Fruit fly (Drosophila melanogaster): ENCODE measurements around the gene Dhdds.

Gene Dhdds

DNA sequence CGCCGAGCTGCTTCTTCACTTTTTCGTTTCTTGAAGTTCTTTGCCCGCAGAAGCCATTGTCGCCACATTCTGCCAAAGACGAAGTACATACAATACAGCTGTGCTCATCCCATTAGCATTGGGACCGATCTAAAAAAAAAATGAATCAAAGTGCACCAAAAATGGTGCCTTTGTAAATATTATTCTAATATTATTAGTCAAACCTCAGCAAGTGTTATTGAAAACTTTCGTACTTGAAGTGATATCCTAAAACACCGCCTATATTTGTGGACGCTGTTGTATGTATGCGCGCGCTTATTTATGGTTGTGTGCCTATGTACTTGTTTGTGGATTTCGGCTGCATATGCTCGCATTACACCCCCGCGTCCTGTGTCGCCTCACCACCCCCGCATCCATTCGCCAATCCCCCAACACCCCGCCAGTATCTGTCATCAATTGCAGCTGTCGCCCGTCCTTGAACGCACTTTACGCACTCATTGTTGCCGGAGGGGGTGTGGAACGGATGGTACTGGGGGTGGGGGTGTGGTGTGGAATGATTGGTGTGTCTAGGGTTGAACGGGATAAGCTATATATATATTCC, 39.3 kb upstream of the Dhdds start (continued):
- TF ChIP-seq pan (optimal IDR thresholded peaks at IDR 0.05): no peak
- TF ChIP-seq woc (GFP tag; optimal IDR thresholded peaks at IDR 0.05): peak; percentile 74
- no peak for TF ChIP-seq dl (GFP tag; optimal IDR thresholded peaks at IDR 0.05; ENCODE audit: insufficient read depth in 1 of 2, partially characterized antibody in 2 of 2)
- TF ChIP-seq sage (GFP tag; optimal IDR thresholded peaks at IDR 0.05): peak; percentile 68
- no peak for TF ChIP-seq Hr78 (GFP tag; optimal IDR thresholded peaks at IDR 0.05)
- TF ChIP-seq Myc (optimal IDR thresholded peaks at IDR 0.05): no peak
- TF ChIP-seq psq (GFP tag; optimal IDR thresholded peaks at IDR 0.05): peak; percentile 77
- TF ChIP-seq Dfd (GFP tag; optimal IDR thresholded peaks at IDR 0.05): no peak
- peak; percentile 76 for TF ChIP-seq HLH106 (tag; optimal IDR thresholded peaks at IDR 0.05)
- TF ChIP-seq lola (GFP tag; optimal IDR thresholded peaks at IDR 0.05): no peak
- TF ChIP-seq h (GFP tag; optimal IDR thresholded peaks at IDR 0.05): peak; percentile 86
- TF ChIP-seq br (GFP tag; optimal IDR thresholded peaks at IDR 0.05): peak; percentile 83
- peak; percentile 59 for TF ChIP-seq CG9705 (GFP tag; optimal IDR thresholded peaks at IDR 0.05)
- TF ChIP-seq tai (GFP tag; optimal IDR thresholded peaks at IDR 0.05): peak; percentile 16

DNA sequence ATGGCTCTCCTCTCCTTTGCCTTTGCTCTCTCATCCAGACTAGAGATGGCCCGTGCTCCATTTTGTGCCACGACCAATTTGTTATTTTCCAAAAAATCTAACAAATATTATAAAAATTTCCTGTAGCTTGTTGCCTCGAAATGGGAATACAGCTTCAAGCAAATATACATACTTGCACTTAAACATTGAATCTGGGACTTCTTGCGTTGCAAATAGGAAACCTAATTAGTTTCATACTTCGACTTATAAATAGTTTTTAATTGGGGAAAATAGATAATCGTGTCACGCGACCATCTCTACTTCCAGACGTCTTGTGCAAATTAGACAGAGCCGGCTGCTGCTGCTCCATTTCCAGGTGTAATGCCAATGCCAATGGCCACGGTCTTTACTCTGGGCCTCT, 37.2 kb upstream of the Dhdds start:
- TF ChIP-seq Sp1 (GFP tag; optimal IDR thresholded peaks at IDR 0.05) (peak; percentile 84), Dif (GFP tag; optimal IDR thresholded peaks at IDR 0.05; ENCODE audit: partially characterized antibody) (no peak), Jra (GFP tag; optimal IDR thresholded peaks at IDR 0.05) (peak; percentile 32), fru (GFP tag; optimal IDR thresholded peaks at IDR 0.05) (peak; percentile 86), dl (GFP tag; optimal IDR thresholded peaks at IDR 0.05; ENCODE audit: insufficient read depth in 1 of 2, partially characterized antibody in 2 of 2) (no peak), rgr (GFP tag; optimal IDR thresholded peaks at IDR 0.05) (peak; percentile 79), Dfd (GFP tag; optimal IDR thresholded peaks at IDR 0.05) (no peak), tai (GFP tag; optimal IDR thresholded peaks at IDR 0.05) (no peak), br (GFP tag; optimal IDR thresholded peaks at IDR 0.05) (peak; percentile 81), psq (GFP tag; optimal IDR thresholded peaks at IDR 0.05) (peak; percentile 70), brk (GFP tag; optimal IDR thresholded peaks at IDR 0.05) (no peak), Hnf4 (GFP tag; optimal IDR thresholded peaks at IDR 0.05) (peak; percentile 69), usp (GFP tag; optimal IDR thresholded peaks at IDR 0.05) (no peak), Abd-B (GFP tag; optimal IDR thresholded peaks at IDR 0.05) (no peak), dsf (GFP tag; optimal IDR thresholded peaks at IDR 0.05; ENCODE audit: borderline replicate concordance) (no peak), sage (GFP tag; optimal IDR thresholded peaks at IDR 0.05) (peak; percentile 64), pan (optimal IDR thresholded peaks at IDR 0.05) (no peak), N (GFP tag; optimal IDR thresholded peaks at IDR 0.05) (no peak), jim (GFP tag; optimal IDR thresholded peaks at IDR 0.05) (no peak), sv (GFP tag; optimal IDR thresholded peaks at IDR 0.05) (peak; percentile 32), ey (GFP tag; optimal IDR thresholded peaks at IDR 0.05) (peak; percentile 81), foxo (GFP tag; optimal IDR thresholded peaks at IDR 0.05) (peak in 1 of 2 experiments; percentile 81), Rel (GFP tag; optimal IDR thresholded peaks at IDR 0.05) (no peak), Rel (tag; optimal IDR thresholded peaks at IDR 0.05) (peak; percentile 21), h (GFP tag; optimal IDR thresholded peaks at IDR 0.05) (peak; percentile 80), Mio (GFP tag; optimal IDR thresholded peaks at IDR 0.05) (no peak), OdsH (GFP tag; optimal IDR thresholded peaks at IDR 0.05) (peak; percentile 77), CG9705 (GFP tag; optimal IDR thresholded peaks at IDR 0.05) (peak; percentile 56), Hr83 (GFP tag; optimal IDR thresholded peaks at IDR 0.05; ENCODE audit: poor library complexity, severe bottlenecking) (no peak), woc (GFP tag; optimal IDR thresholded peaks at IDR 0.05) (peak; percentile 70), CrebA (GFP tag; optimal IDR thresholded peaks at IDR 0.05; ENCODE audit: borderline replicate concordance) (no peak), HLH106 (tag; optimal IDR thresholded peaks at IDR 0.05) (peak; percentile 86), CG32264 (GFP tag; optimal IDR thresholded peaks at IDR 0.05) (peak; percentile 30), lola (GFP tag; optimal IDR thresholded peaks at IDR 0.05) (no peak), Hr78 (GFP tag; optimal IDR thresholded peaks at IDR 0.05) (no peak), GATAd (GFP tag; optimal IDR thresholded peaks at IDR 0.05) (no peak), dmrt93B (GFP tag; optimal IDR thresholded peaks at IDR 0.05) (peak; percentile 75), Vsx2 (GFP tag; optimal IDR thresholded peaks at IDR 0.05; ENCODE audit: partially characterized antibody) (no peak), Myc (optimal IDR thresholded peaks at IDR 0.05) (no peak)

Data from whole organism, wandering third instar larva.